Worm (Caenorhabditis elegans) whole organism, L3 larva: ENCODE measurements around the gene C36C5.12.
A peak's percentile ranks its signal among the peaks of the same experiment; 100 is the strongest.

Source experiments
- ZK546.5 ChIP-seq: sonication (generic microtip); optimal IDR thresholded peaks from 2 replicates; lab custom pipeline; 2017; ENCODE audit warnings: missing biosample characterization, missing genetic modification characterization
- aly-2 ChIP-seq: fragments of 150-350 bp; optimal IDR thresholded peaks from 2 replicates; lab custom pipeline; 2014; ENCODE audit warnings: missing biosample characterization, missing genetic modification characterization
- ama-1 ChIP-seq: fragments of 150-350 bp; optimal IDR thresholded peaks from 2 replicates; lab custom pipeline; 2018
- ceh-16 ChIP-seq: sonication (generic microtip); optimal IDR thresholded peaks from 2 replicates; lab custom pipeline; 2017; ENCODE audit warnings: missing biosample characterization, missing genetic modification characterization
- ceh-28 ChIP-seq: fragments of 150-350 bp; optimal IDR thresholded peaks from 2 replicates; lab custom pipeline; 2014; ENCODE audit warnings: missing biosample characterization, missing genetic modification reagents, missing genetic modification characterization
- ceh-9 ChIP-seq: sonication (generic microtip); optimal IDR thresholded peaks from 2 replicates; lab custom pipeline; 2018; ENCODE audit warnings: missing biosample characterization, missing genetic modification characterization
- daf-12 ChIP-seq: fragments of 150-350 bp; optimal IDR thresholded peaks from 2 replicates; lab custom pipeline; 2014; ENCODE audit warnings: missing biosample characterization, missing genetic modification reagents, missing genetic modification characterization
- egl-27 ChIP-seq: sonication (generic microtip); optimal IDR thresholded peaks from 4 replicates; lab custom pipeline; 2017; ENCODE audit warnings: missing biosample characterization, missing genetic modification reagents, missing genetic modification characterization
- egl-5 ChIP-seq: fragments of 150-350 bp; optimal IDR thresholded peaks from 2 replicates; lab custom pipeline; 2017; ENCODE audit warnings: missing biosample characterization, missing genetic modification reagents, missing genetic modification characterization, inconsistent platforms
- elt-2 ChIP-seq: sonication (generic microtip); optimal IDR thresholded peaks from 2 replicates; lab custom pipeline; 2016; ENCODE audit warnings: missing genetic modification reagents, mild to moderate bottlenecking, missing genetic modification characterization, missing compliant biosample characterization
- elt-3 ChIP-seq, 3 experiments: fragments of 150-350 bp in 1 of 3; sonication (generic microtip) in 2 of 3; optimal IDR thresholded peaks; 2 replicates in 2 of 3; 4 replicates in 1 of 3; lab custom pipeline; 2014 to 2017; ENCODE audit warnings: missing biosample characterization in 3 of 3, missing genetic modification characterization in 3 of 3
- eor-1 ChIP-seq, 2 experiments: fragments of 150-350 bp; optimal IDR thresholded peaks; 2 replicates each; lab custom pipeline; 2014 to 2018; ENCODE audit warnings: missing biosample characterization in 2 of 2, missing genetic modification characterization in 2 of 2
- fkh-10 ChIP-seq: sonication (generic microtip); optimal IDR thresholded peaks from 2 replicates; lab custom pipeline; 2017; ENCODE audit warnings: missing biosample characterization, missing genetic modification reagents, missing genetic modification characterization
- fkh-2 ChIP-seq: fragments of 150-350 bp; optimal IDR thresholded peaks from 2 replicates; lab custom pipeline; 2014; ENCODE audit warnings: missing biosample characterization, missing genetic modification reagents, missing genetic modification characterization
- fos-1 ChIP-seq: fragments of 150-350 bp; optimal IDR thresholded peaks from 2 replicates; lab custom pipeline; 2014; ENCODE audit warnings: missing biosample characterization, missing genetic modification characterization
- hmg-11 ChIP-seq: sonication (generic microtip); optimal IDR thresholded peaks from 2 replicates; lab custom pipeline; 2016; ENCODE audit warnings: missing genetic modification characterization, missing compliant biosample characterization
- jun-1 ChIP-seq: fragments of 150-350 bp; optimal IDR thresholded peaks from 2 replicates; lab custom pipeline; 2014; ENCODE audit warnings: missing biosample characterization, missing genetic modification reagents, missing genetic modification characterization
- lin-39 ChIP-seq: fragments of 150-350 bp; optimal IDR thresholded peaks from 2 replicates; lab custom pipeline; 2018; ENCODE audit warnings: missing biosample characterization, missing genetic modification reagents, missing genetic modification characterization
- lsy-12 ChIP-seq: sonication (generic microtip); optimal IDR thresholded peaks from 2 replicates; lab custom pipeline; 2016; ENCODE audit warnings: mild to moderate bottlenecking, missing genetic modification characterization, missing compliant biosample characterization
- mdl-1 ChIP-seq: fragments of 150-350 bp; optimal IDR thresholded peaks from 2 replicates; lab custom pipeline; 2014; ENCODE audit warnings: missing biosample characterization, missing genetic modification characterization
- mml-1 ChIP-seq: fragments of 150-350 bp; sonication (generic microtip); optimal IDR thresholded peaks from 3 replicates; lab custom pipeline; 2014; ENCODE audit warnings: missing biosample characterization, missing genetic modification characterization
- nfya-1 ChIP-seq: sonication (generic microtip); optimal IDR thresholded peaks from 2 replicates; lab custom pipeline; 2017; ENCODE audit warnings: missing genetic modification characterization, mild to moderate bottlenecking, missing compliant biosample characterization, antibody characterized with exemption, moderate library complexity; ENCODE audit not compliant: insufficient read depth
- nhr-11 ChIP-seq: fragments of 150-350 bp; optimal IDR thresholded peaks from 2 replicates; lab custom pipeline; 2014; ENCODE audit warnings: missing biosample characterization, missing genetic modification characterization
- nhr-12 ChIP-seq: fragments of 150-350 bp; optimal IDR thresholded peaks from 2 replicates; lab custom pipeline; 2014; ENCODE audit warnings: missing biosample characterization, missing genetic modification characterization
- nhr-23 ChIP-seq: fragments of 150-350 bp; optimal IDR thresholded peaks from 2 replicates; lab custom pipeline; 2014; ENCODE audit warnings: missing biosample characterization, missing genetic modification reagents, missing genetic modification characterization
- nhr-67 ChIP-seq: fragments of 150-350 bp; optimal IDR thresholded peaks from 2 replicates; lab custom pipeline; 2014; ENCODE audit warnings: missing biosample characterization, missing genetic modification characterization
- nhr-76 ChIP-seq: fragments of 150-350 bp; sonication (generic microtip); optimal IDR thresholded peaks from 5 replicates; lab custom pipeline; 2014; ENCODE audit warnings: missing biosample characterization, missing genetic modification characterization
- nhr-77 ChIP-seq: fragments of 150-350 bp; optimal IDR thresholded peaks from 2 replicates; lab custom pipeline; 2014; ENCODE audit warnings: missing biosample characterization, missing genetic modification characterization
- pha-4 ChIP-seq: fragments of 150-350 bp; optimal IDR thresholded peaks from 2 replicates; lab custom pipeline; 2014; ENCODE audit warnings: missing biosample characterization, missing genetic modification reagents, missing genetic modification characterization
- pqm-1 ChIP-seq: fragments of 150-350 bp; optimal IDR thresholded peaks from 2 replicates; lab custom pipeline; 2017; ENCODE audit warnings: missing biosample characterization, missing genetic modification characterization, inconsistent platforms
- sea-2 ChIP-seq: fragments of 150-350 bp; sonication (generic microtip); optimal IDR thresholded peaks from 4 replicates; lab custom pipeline; 2014; ENCODE audit warnings: missing biosample characterization, missing genetic modification reagents, missing genetic modification characterization
- skn-1 ChIP-seq: fragments of 150-350 bp; optimal IDR thresholded peaks from 2 replicates; lab custom pipeline; 2014; ENCODE audit warnings: missing biosample characterization, missing genetic modification characterization
- unc-39 ChIP-seq: sonication (generic microtip); optimal IDR thresholded peaks from 4 replicates; lab custom pipeline; 2017; ENCODE audit warnings: missing biosample characterization, missing genetic modification characterization
- zag-1 ChIP-seq: fragments of 150-350 bp; optimal IDR thresholded peaks from 2 replicates; lab custom pipeline; 2014; ENCODE audit warnings: missing biosample characterization, missing genetic modification characterization
- ztf-11 ChIP-seq: fragments of 150-350 bp; optimal IDR thresholded peaks from 2 replicates; lab custom pipeline; 2014; ENCODE audit warnings: missing biosample characterization, missing genetic modification characterization
- ztf-4 ChIP-seq: fragments of 150-350 bp; optimal IDR thresholded peaks from 2 replicates; lab custom pipeline; 2014; ENCODE audit warnings: missing biosample characterization, missing genetic modification characterization

Gene C36C5.12

DNA sequence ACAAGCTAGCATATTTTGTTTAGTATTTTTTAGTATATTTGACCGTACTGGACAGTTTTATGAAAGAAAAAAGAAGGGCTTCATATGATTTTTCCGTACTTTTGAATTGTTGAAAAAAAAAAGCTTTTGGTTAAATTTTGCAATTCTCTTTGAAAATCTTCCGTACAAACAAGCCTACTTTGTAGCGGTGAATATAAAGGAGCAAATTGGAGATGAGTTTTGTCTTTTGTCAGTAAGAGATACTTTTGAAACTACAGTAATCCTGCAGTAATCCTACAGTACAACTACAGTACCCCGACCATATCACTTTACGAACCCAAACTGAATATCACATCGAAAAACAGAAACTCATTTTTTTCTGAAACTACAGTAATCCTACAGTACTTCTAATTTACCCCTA is 36.7 kb downstream of the C36C5.12 start:
- TF ChIP-seq fkh-2 (tag; lab: Kevin White, UChicago) (no peak), elt-3 (tag; optimal IDR thresholded peaks at IDR 0.05; lab: Kevin White, UChicago) (no peak), lsy-12 (no peak), mdl-1 (tag; lab: Kevin White, UChicago) (no peak), ceh-28 (tag; lab: Kevin White, UChicago) (no peak), pha-4 (tag; lab: Kevin White, UChicago) (no peak), unc-39 (no peak), nhr-77 (tag; lab: Kevin White, UChicago) (no peak), pqm-1 (no peak), jun-1 (no peak), egl-27 (tag; lab: Kevin White, UChicago) (no peak), ceh-16 (no peak), ceh-9 (tag; lab: Kevin White, UChicago) (no peak), mml-1 (tag; lab: Kevin White, UChicago) (no peak), ztf-4 (tag; lab: Kevin White, UChicago) (no peak), fkh-10 (GFP tag; lab: Kevin White, UChicago) (no peak)

DNA sequence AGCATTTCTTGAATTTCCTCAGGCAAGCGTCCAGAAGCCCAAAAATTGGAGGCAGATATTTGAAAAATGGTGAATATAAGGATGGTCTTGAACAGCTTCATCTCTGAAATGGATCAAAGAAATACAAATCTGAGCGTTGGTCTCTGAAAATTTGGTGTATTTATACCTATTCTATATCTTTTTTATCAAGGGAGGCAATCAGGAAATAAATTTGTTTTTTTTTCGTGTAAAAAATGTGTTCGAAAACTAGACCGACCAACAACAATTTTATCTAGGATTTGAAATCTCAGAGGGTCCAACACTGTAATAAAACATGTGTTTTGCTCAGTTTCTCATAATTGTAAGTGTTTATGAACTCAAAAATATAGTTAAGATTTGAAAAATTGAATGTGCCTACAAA is 37.4 kb downstream of the C36C5.12 start, which contains the start of gene srt-56:
TSS of gene srt-56 (minus strand) at position 101 of the 400 bp plus-strand sequence.
- TF ChIP-seq sea-2 (GFP tag; lab: Kevin White, UChicago), result no peak
- TF ChIP-seq fos-1 (tag; lab: Kevin White, UChicago), result no peak
- no peak for TF ChIP-seq nhr-23 (tag; lab: Kevin White, UChicago)
- TF ChIP-seq nhr-11 (tag; lab: Kevin White, UChicago), result no peak
- TF ChIP-seq nfya-1 (tag; lab: Kevin White, UChicago), result no peak

DNA sequence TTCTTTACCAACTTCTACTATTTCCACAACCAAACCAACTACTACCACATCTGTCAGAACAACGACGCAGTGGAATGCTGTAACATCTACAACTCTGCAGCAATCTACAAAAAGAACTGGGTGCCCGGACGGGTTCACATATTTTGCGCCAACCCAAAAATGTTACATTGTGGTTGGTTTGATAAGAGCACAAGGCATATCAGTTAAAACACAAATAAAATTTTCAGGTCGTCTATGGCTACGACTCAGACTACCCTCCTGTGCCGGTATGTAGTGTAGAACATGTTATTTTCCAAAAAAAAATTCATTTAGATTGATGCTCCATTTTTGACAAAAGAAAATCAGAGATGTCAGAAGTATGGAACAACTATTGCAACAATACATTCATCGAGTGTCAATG is 40.0 kb downstream of the C36C5.12 start:
- TF ChIP-seq pqm-1 (peak; percentile 19), ZK546.5 (tag; lab: Kevin White, UChicago) (no peak), elt-2 (tag; lab: Kevin White, UChicago) (peak; percentile 47)

DNA sequence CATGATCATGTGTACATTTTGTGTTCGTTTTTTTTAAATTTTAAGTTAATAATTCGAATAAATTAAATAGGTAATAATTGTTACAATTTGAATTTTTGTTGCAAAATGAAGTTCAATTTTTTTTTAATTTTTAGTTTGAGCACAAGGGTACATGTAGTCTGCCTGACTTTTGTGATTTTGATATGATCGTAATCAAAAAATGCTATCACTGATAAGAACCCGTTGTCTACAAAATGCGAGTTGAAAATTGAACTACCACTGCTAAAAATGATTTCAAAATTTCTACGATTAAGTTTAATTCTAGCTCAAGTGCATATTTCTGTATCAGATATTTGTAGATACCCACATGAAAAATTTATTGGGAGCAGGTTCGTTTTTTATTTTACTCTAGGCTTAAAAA is 41.0 kb downstream of the C36C5.12 start, which contains the start of gene clec-210:
TSS of gene clec-210 (plus strand) at position 211 of the 400 bp plus-strand sequence.
- peak; percentile 42 for TF ChIP-seq pqm-1
- TF ChIP-seq elt-2 (tag; lab: Kevin White, UChicago), result peak; percentile 55
- TF ChIP-seq eor-1 (tag; optimal IDR thresholded peaks at IDR 0.05; lab: Kevin White, UChicago), result no peak
- no peak for TF ChIP-seq sea-2 (GFP tag; lab: Kevin White, UChicago)
- TF ChIP-seq daf-12, result no peak

DNA sequence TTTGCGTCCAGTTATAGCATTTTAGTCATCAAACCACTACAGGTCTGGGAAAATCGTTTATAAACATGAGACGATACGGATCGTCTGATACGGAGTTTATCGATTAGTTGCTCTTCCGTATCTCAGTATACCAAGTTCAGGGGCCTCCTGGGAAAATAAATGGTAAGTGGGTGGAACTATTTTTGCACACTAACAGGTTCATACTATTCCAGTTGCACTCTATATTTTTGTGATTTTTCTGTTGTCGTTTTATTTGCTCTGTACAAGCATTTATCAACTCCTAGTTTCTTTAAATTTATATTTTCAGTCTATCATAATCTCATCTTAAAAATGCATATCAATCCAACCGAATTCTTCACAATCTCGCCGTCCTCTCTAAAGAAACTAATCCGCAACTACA is 44.2 kb downstream of the C36C5.12 start, which contains the start of gene Y73C8C.3:
TSS of gene Y73C8C.3 (plus strand) at position 301 of the 400 bp plus-strand sequence.
- no peak for TF ChIP-seq daf-12
- no peak for TF ChIP-seq aly-2
- TF ChIP-seq nhr-67 (tag; lab: Kevin White, UChicago), result no peak
- no peak for TF ChIP-seq lin-39 (tag; lab: Kevin White, UChicago)
- no peak for TF ChIP-seq ama-1 (lab: Kevin White, UChicago)
- TF ChIP-seq mdl-1 (tag; lab: Kevin White, UChicago), result no peak
- TF ChIP-seq ztf-4 (tag; lab: Kevin White, UChicago), result no peak
- no peak for TF ChIP-seq nhr-23 (tag; lab: Kevin White, UChicago)
- no peak for TF ChIP-seq skn-1 (tag; lab: Kevin White, UChicago)
- no peak for TF ChIP-seq fkh-2 (tag; lab: Kevin White, UChicago)
- TF ChIP-seq hmg-11 (tag; lab: Kevin White, UChicago), result no peak
- TF ChIP-seq nfya-1 (tag; lab: Kevin White, UChicago), result no peak
- no peak for TF ChIP-seq ztf-11 (tag; lab: Kevin White, UChicago)
- no peak for TF ChIP-seq egl-5 (tag; lab: Kevin White, UChicago)
- TF ChIP-seq, all 47 proteins: peak for 0

DNA sequence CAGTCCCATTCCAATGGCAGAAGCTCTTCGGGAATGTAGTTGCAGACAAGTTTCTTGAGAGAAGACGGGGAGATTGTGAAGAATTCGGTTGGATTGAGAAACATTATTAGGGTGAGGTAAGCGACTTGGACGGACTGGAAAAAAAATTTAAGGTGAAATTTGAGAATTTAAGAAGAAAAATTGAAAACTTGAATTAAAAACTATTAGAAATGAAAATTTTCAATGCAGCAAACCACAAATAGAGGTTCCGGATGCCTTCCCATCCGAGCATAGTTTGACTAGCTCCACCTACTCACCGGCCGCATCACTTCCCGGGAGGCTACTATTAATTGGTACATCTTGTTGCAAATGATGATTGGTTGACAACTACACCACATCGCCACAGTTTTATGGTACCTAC is 45.4 kb downstream of the C36C5.12 start, which contains the start of gene Y73C8C.8:
TSS of gene Y73C8C.8 (minus strand) at position 101 of the 400 bp plus-strand sequence.
- TF ChIP-seq pqm-1 (no peak), nhr-76 (no peak), elt-3 (tag; optimal IDR thresholded peaks at IDR 0.05; lab: Kevin White, UChicago) (no peak), hmg-11 (tag; lab: Kevin White, UChicago) (no peak), zag-1 (tag; lab: Kevin White, UChicago) (no peak), nhr-12 (no peak), daf-12 (no peak), elt-2 (tag; lab: Kevin White, UChicago) (no peak), ama-1 (lab: Kevin White, UChicago) (no peak), nhr-11 (tag; lab: Kevin White, UChicago) (no peak)
- TF ChIP-seq, all 47 proteins: peak for 0
